Fruit fly (Drosophila melanogaster): Measurements from ENCODE around the gene CG6985.

Gene CG6985

dm6 chr3R:22720808-22721306 lies 20.1 kb upstream of the CG6985 start, which contains the start of gene wge (continued):
- peak; percentile 53 for TF ChIP-seq Sry-δ (GFP tag; optimal IDR thresholded peaks at IDR 0.05)
- no peak for TF ChIP-seq Hsf (GFP tag; optimal IDR thresholded peaks at IDR 0.05)
- no peak for TF ChIP-seq HHEX (GFP tag; optimal IDR thresholded peaks at IDR 0.05)
- TF ChIP-seq CG7839 (tag; optimal IDR thresholded peaks at IDR 0.05): no peak
- peak; percentile 62 for TF ChIP-seq YL-1 (GFP tag; optimal IDR thresholded peaks at IDR 0.05)
- TF ChIP-seq fu2 (GFP tag; optimal IDR thresholded peaks at IDR 0.05): no peak
- TF ChIP-seq Tbp (GFP tag; optimal IDR thresholded peaks at IDR 0.05): no peak
- no peak for TF ChIP-seq tgo (GFP tag; IDR thresholded peaks at IDR 0.05)
- no peak for TF ChIP-seq maf-S (GFP tag; optimal IDR thresholded peaks at IDR 0.05)
- no peak for TF ChIP-seq ssp (GFP tag; IDR thresholded peaks at IDR 0.05)
- TF ChIP-seq Poxn (GFP tag; IDR thresholded peaks at IDR 0.05): no peak
- TF ChIP-seq CG9727 (GFP tag; optimal IDR thresholded peaks at IDR 0.05): no peak
- no peak for TF ChIP-seq CG17186 (GFP tag; optimal IDR thresholded peaks at IDR 0.05)
- no peak for TF ChIP-seq CG4707 (GFP tag; optimal IDR thresholded peaks at IDR 0.05)
- no peak for TF ChIP-seq Mad (GFP tag; optimal IDR thresholded peaks at IDR 0.05)
- TF ChIP-seq CG12659 (GFP tag; optimal IDR thresholded peaks at IDR 0.05): peak; percentile 30
- TF ChIP-seq ato (GFP tag; IDR thresholded peaks at IDR 0.05; ENCODE audit: partially characterized antibody): peak; percentile 84
- TF ChIP-seq Stat92E (GFP tag; optimal IDR thresholded peaks at IDR 0.05): no peak
- no peak for TF ChIP-seq CG15479 (GFP tag; optimal IDR thresholded peaks at IDR 0.05)
- TF ChIP-seq corto (GFP tag; optimal IDR thresholded peaks at IDR 0.05): no peak
- peak; percentile 58; the same call in 1 of the 3 replicates for TF ChIP-seq Opbp (GFP tag; IDR thresholded peaks at IDR 0.05; ENCODE audit: partially characterized antibody)
- no peak for TF ChIP-seq chm (GFP tag; IDR thresholded peaks at IDR 0.05)
- peak; percentile 79 for TF ChIP-seq CG13287 (GFP tag; IDR thresholded peaks at IDR 0.05; ENCODE audit: partially characterized antibody)
- TF ChIP-seq Gsc (GFP tag; IDR thresholded peaks at IDR 0.05): no peak
- TF ChIP-seq CrebB (tag; optimal IDR thresholded peaks at IDR 0.05): no peak
- TF ChIP-seq trem (tag; optimal IDR thresholded peaks at IDR 0.05): peak; percentile 51
- no peak for TF ChIP-seq Awh (GFP tag; IDR thresholded peaks at IDR 0.05)
- TF ChIP-seq Pdp1 (GFP tag; optimal IDR thresholded peaks at IDR 0.05): peak in 1 of 2 experiments; percentile 43
- no peak for TF ChIP-seq CG10147 (GFP tag; optimal IDR thresholded peaks at IDR 0.05)
- TF ChIP-seq CG6813 (GFP tag; optimal IDR thresholded peaks at IDR 0.05): no peak
- TF ChIP-seq CG2712 (tag; optimal IDR thresholded peaks at IDR 0.05): peak; percentile 7
- peak; percentile 18 for TF ChIP-seq CG18262 (tag; optimal IDR thresholded peaks at IDR 0.05)
- no peak for TF ChIP-seq yki (optimal IDR thresholded peaks at IDR 0.05)
- no peak for TF ChIP-seq jing (GFP tag; optimal IDR thresholded peaks at IDR 0.05)
- TF ChIP-seq Optix (GFP tag; IDR thresholded peaks at IDR 0.05): no peak
- TF ChIP-seq MESR4 (GFP tag; optimal IDR thresholded peaks at IDR 0.05): peak; percentile 74
- TF ChIP-seq bigmax (GFP tag; optimal IDR thresholded peaks at IDR 0.05): no peak
- TF ChIP-seq pb (GFP tag; optimal IDR thresholded peaks at IDR 0.05): no peak
- TF ChIP-seq Mrtf (GFP tag; IDR thresholded peaks at IDR 0.05): no peak
- no peak for TF ChIP-seq bcd (GFP tag; optimal IDR thresholded peaks at IDR 0.05)
- TF ChIP-seq mirr (GFP tag; optimal IDR thresholded peaks at IDR 0.05): no peak
- no peak for TF ChIP-seq CG30020 (tag; optimal IDR thresholded peaks at IDR 0.05)
- no peak for TF ChIP-seq Hmx (GFP tag; optimal IDR thresholded peaks at IDR 0.05)
- no peak for TF ChIP-seq CG11695 (GFP tag; IDR thresholded peaks at IDR 0.05)
- TF ChIP-seq stwl (tag; optimal IDR thresholded peaks at IDR 0.05): peak; percentile 48
- no peak for TF ChIP-seq tx (GFP tag; optimal IDR thresholded peaks at IDR 0.05)
- TF ChIP-seq Dip2 (GFP tag; IDR thresholded peaks at IDR 0.05): no peak
- TF ChIP-seq CG7928 (GFP tag; optimal IDR thresholded peaks at IDR 0.05): no peak
- TF ChIP-seq Ets65A (GFP tag): no peak
- no peak for TF ChIP-seq Atf3 (GFP tag; optimal IDR thresholded peaks at IDR 0.05)
- no peak for TF ChIP-seq tin (GFP tag; optimal IDR thresholded peaks at IDR 0.05)
